Fruit fly (Drosophila melanogaster): ENCODE measurements around the gene CG8773.

- no peak for TF ChIP-seq btn (GFP tag; optimal IDR thresholded peaks at IDR 0.05)
- no peak for TF ChIP-seq CG4730 (GFP tag; IDR thresholded peaks at IDR 0.05)
- no peak for TF ChIP-seq CG11247 (GFP tag; IDR thresholded peaks at IDR 0.05)
- TF ChIP-seq CG42726 (GFP tag; IDR thresholded peaks at IDR 0.05; ENCODE audit: partially characterized antibody), result no peak
- no peak for TF ChIP-seq ci (GFP tag; IDR thresholded peaks at IDR 0.05)
- no peak for TF ChIP-seq Blimp-1 (GFP tag; optimal IDR thresholded peaks at IDR 0.05)
Measured at dm6 chr3R:13257110-13257509, 37.4 kb upstream of the CG8773 start.

Data from whole organism, embryonic.